Worm (Caenorhabditis elegans): ENCODE measurements around the gene R08A2.7.

Gene R08A2.7

DNA sequence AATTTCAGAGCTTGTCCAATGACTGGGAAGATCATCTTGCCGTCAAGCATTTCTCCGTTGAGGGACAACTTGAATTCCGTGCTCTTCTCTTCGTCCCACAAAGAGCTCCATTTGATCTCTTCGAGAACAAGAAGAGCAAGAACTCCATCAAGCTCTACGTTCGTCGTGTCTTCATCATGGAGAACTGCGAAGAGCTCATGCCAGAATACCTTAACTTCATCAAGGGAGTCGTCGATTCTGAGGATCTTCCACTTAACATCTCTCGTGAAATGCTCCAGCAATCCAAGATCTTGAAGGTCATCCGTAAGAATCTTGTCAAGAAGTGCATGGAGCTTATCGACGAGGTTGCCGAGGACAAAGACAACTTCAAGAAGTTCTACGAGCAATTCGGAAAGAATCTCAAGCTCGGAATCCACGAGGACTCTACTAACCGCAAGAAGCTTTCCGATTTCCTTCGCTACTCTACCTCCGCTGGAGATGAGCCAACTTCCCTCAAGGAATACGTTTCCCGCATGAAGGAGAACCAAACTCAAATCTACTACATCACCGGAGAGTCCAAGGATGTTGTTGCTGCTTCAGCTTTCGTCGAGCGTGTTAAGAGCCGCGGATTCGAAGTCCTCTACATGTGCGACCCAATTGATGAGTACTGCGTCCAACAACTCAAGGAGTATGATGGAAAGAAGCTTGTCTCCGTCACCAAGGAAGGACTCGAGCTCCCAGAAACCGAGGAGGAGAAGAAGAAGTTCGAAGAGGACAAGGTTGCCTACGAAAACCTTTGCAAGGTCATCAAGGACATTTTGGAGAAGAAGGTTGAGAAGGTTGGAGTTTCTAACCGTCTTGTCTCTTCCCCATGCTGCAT, 35.8 kb upstream of the R08A2.7 start (continued):
- TF ChIP-seq lin-26 (GFP tag; IDR thresholded peaks at IDR 0.05) (no peak), dpl-1 (GFP tag; optimal IDR thresholded peaks at IDR 0.05) (no peak), sdz-38 (tag; optimal IDR thresholded peaks at IDR 0.05) (no peak), die-1 (tag; optimal IDR thresholded peaks at IDR 0.05) (no peak), rpc-1 (optimal IDR thresholded peaks at IDR 0.05) (no peak), rpc-1 (tag; optimal IDR thresholded peaks at IDR 0.05) (no peak), mel-28 (tag; optimal IDR thresholded peaks at IDR 0.05; ENCODE audit: borderline replicate concordance) (no peak), fkh-3 (tag; optimal IDR thresholded peaks at IDR 0.05) (no peak), lin-35 (GFP tag; optimal IDR thresholded peaks at IDR 0.05) (no peak), unc-62 (GFP tag; optimal IDR thresholded peaks at IDR 0.05) (no peak), pha-4 (tag; optimal IDR thresholded peaks at IDR 0.05) (no peak), T07F8.4 (tag; optimal IDR thresholded peaks at IDR 0.05) (no peak), hsf-1 (GFP tag; IDR thresholded peaks at IDR 0.05) (peak; percentile 66), C17E4.6 (GFP tag; IDR thresholded peaks at IDR 0.05) (no peak), snpc-4 (GFP tag; optimal IDR thresholded peaks at IDR 0.05) (no peak), snpc-4 (tag; optimal IDR thresholded peaks at IDR 0.05) (peak in 1 of 4 experiments; percentile 30), ekl-4 (GFP tag; IDR thresholded peaks at IDR 0.05) (no peak), ztf-22 (GFP tag; optimal IDR thresholded peaks at IDR 0.05) (no peak), attf-5 (GFP tag; optimal IDR thresholded peaks at IDR 0.05) (no peak), cebp-2 (GFP tag; IDR thresholded peaks at IDR 0.05) (peak; percentile 33; the same call in 1 of the 2 replicates), xnd-1 (tag; optimal IDR thresholded peaks at IDR 0.05) (no peak), ztf-26 (tag; optimal IDR thresholded peaks at IDR 0.05) (no peak), B0261.1 (tag; optimal IDR thresholded peaks at IDR 0.05) (no peak), Y53F4B.3 (GFP tag; IDR thresholded peaks at IDR 0.05) (no peak), zim-3 (tag; optimal IDR thresholded peaks at IDR 0.05) (no peak), Y95B8A.8 (GFP tag; IDR thresholded peaks at IDR 0.05) (peak; percentile 7; the same call in 1 of the 2 replicates), zfh-2 (GFP tag; conservative IDR thresholded peaks at IDR 0.05) (0 out of 2 replicates have a peak, but pooled peaks have one; percentile 54), akir-1 (GFP tag; optimal IDR thresholded peaks at IDR 0.05) (no peak), nhr-80 (tag; optimal IDR thresholded peaks at IDR 0.05) (no peak), ceh-40 (GFP tag; IDR thresholded peaks at IDR 0.05) (no peak), sptf-2 (GFP tag; optimal IDR thresholded peaks at IDR 0.05) (no peak), Y67H2A.10 (GFP tag; conservative IDR thresholded peaks at IDR 0.05) (no peak), bed-1 (GFP tag; IDR thresholded peaks at IDR 0.05) (0 out of 2 replicates have a peak, but pooled peaks have one; percentile 15), lag-1 (GFP tag; IDR thresholded peaks at IDR 0.05) (no peak), madf-6 (GFP tag; IDR thresholded peaks at IDR 0.05) (peak; percentile 5; the same call in 1 of the 2 replicates), hlh-26 (GFP tag; conservative IDR thresholded peaks at IDR 0.05) (no peak), lir-1 (GFP tag; conservative IDR thresholded peaks at IDR 0.05) (no peak; the same call in 1 of the 2 replicates), egrh-3 (GFP tag; IDR thresholded peaks at IDR 0.05) (no peak), nhr-179 (tag; optimal IDR thresholded peaks at IDR 0.05) (no peak), ets-4 (GFP tag; optimal IDR thresholded peaks at IDR 0.05) (no peak), Y53G8AR.9 (GFP tag; conservative IDR thresholded peaks at IDR 0.05) (peak; percentile 28; the same call in 1 of the 2 replicates), unc-130 (GFP tag; optimal IDR thresholded peaks at IDR 0.05) (no peak), hlh-12 (tag; optimal IDR thresholded peaks at IDR 0.05) (no peak), K11D2.4 (GFP tag; IDR thresholded peaks at IDR 0.05) (no peak; the same call in none of the 2 replicates), attf-6 (GFP tag; IDR thresholded peaks at IDR 0.05) (no peak), lsl-1 (GFP tag; optimal IDR thresholded peaks at IDR 0.05) (peak; percentile 29), nhr-120 (GFP tag; IDR thresholded peaks at IDR 0.05) (no peak), F55B11.4 (tag; optimal IDR thresholded peaks at IDR 0.05; ENCODE audit: borderline replicate concordance, insufficient read depth) (no peak)
